Fruit fly (Drosophila melanogaster) whole organism, embryonic: ENCODE measurements around the gene CG9360.

ENCODE experiments used
- BEAF-32 ChIP-seq: fragments of 200-800 bp; sonication (Bioruptor generic); optimal IDR thresholded peaks from 3 replicates; lab custom pipeline; 2017; ENCODE audit warnings: missing biosample characterization, missing genetic modification characterization, mild to moderate bottlenecking, moderate library complexity, missing genetic modification reagents
- CG10654 ChIP-seq: fragments of 200-800 bp; sonication (Bioruptor generic); optimal IDR thresholded peaks from 2 replicates; lab custom pipeline; 2016; ENCODE audit warnings: missing biosample characterization, missing genetic modification characterization
- CG11093 ChIP-seq: fragments of 200-800 bp; sonication (Bioruptor generic); IDR thresholded peaks from 3 replicates; pipeline ENCODE4 v1.3.6; 2022; ENCODE audit warnings: missing biosample characterization, missing genetic modification characterization
- CG11247 ChIP-seq: fragments of 200-800 bp; sonication (Bioruptor generic); IDR thresholded peaks from 2 replicates; pipeline ENCODE4 v1.3.6; 2022; ENCODE audit warnings: missing biosample characterization, missing genetic modification characterization
- CG11723 ChIP-seq: fragments of 200-800 bp; sonication (Bioruptor generic); optimal IDR thresholded peaks from 2 replicates; lab custom pipeline; 2017; ENCODE audit warnings: missing biosample characterization, mild to moderate bottlenecking, missing genetic modification characterization
- CG13424 ChIP-seq: fragments of 200-800 bp; sonication (Bioruptor generic); optimal IDR thresholded peaks from 2 replicates; lab custom pipeline; 2019; ENCODE audit warnings: missing biosample characterization, mild to moderate bottlenecking, missing genetic modification characterization, moderate library complexity
- CG14710 ChIP-seq: fragments of 200-800 bp; sonication (Bioruptor generic); optimal IDR thresholded peaks from 3 replicates; lab custom pipeline; 2019; ENCODE audit warnings: missing biosample characterization, mild to moderate bottlenecking, missing genetic modification characterization, moderate library complexity
- CG14860 ChIP-seq: fragments of 200-800 bp; sonication (Bioruptor generic); IDR thresholded peaks from 3 replicates; pipeline ENCODE4 v1.3.6; 2022; ENCODE audit warnings: missing biosample characterization, missing genetic modification characterization; ENCODE audit not compliant: partially characterized antibody
- CG1603 ChIP-seq: fragments of 200-800 bp; sonication (Bioruptor generic); optimal IDR thresholded peaks from 2 replicates; lab custom pipeline; 2019; ENCODE audit warnings: missing biosample characterization, mild to moderate bottlenecking, missing genetic modification characterization, moderate library complexity
- CG17912 ChIP-seq: fragments of 200-800 bp; sonication (Bioruptor generic); optimal IDR thresholded peaks from 2 replicates; lab custom pipeline; 2018; ENCODE audit warnings: missing biosample characterization, mild to moderate bottlenecking, missing genetic modification characterization
- CG18011 ChIP-seq: fragments of 200-800 bp; sonication (Bioruptor generic); optimal IDR thresholded peaks from 2 replicates; lab custom pipeline; 2017; ENCODE audit warnings: missing biosample characterization, missing genetic modification characterization, mild to moderate bottlenecking, moderate library complexity, missing genotype
- CG18619 ChIP-seq: fragments of 200-800 bp; sonication (Bioruptor generic); optimal IDR thresholded peaks from 3 replicates; lab custom pipeline; 2017; ENCODE audit warnings: missing biosample characterization, mild to moderate bottlenecking, missing genetic modification characterization
- CG18764 ChIP-seq: fragments of 200-800 bp; sonication (Bioruptor generic); optimal IDR thresholded peaks from 3 replicates; lab custom pipeline; 2016; ENCODE audit warnings: missing biosample characterization, missing genetic modification characterization
- CG2678 ChIP-seq: fragments of 200-800 bp; sonication (Bioruptor generic); optimal IDR thresholded peaks from 3 replicates; lab custom pipeline; 2019; ENCODE audit warnings: missing biosample characterization, mild to moderate bottlenecking, missing genetic modification characterization, moderate library complexity
- CG32767 ChIP-seq: fragments of 200-800 bp; sonication (Bioruptor generic); IDR thresholded peaks from 2 replicates; pipeline ENCODE4 v1.3.6; 2022; ENCODE audit warnings: missing biosample characterization, missing genetic modification characterization
- CG5245 ChIP-seq: fragments of 200-800 bp; sonication (Bioruptor generic); optimal IDR thresholded peaks from 3 replicates; lab custom pipeline; 2016; ENCODE audit warnings: missing biosample characterization, missing genetic modification characterization
- CG6791 ChIP-seq: fragments of 200-800 bp; sonication (Bioruptor generic); IDR thresholded peaks from 3 replicates; pipeline ENCODE4 v1.3.6; 2022; ENCODE audit warnings: missing biosample characterization, missing genetic modification characterization; ENCODE audit not compliant: partially characterized antibody
- CTCF ChIP-seq: fragments of 200-800 bp; sonication (Bioruptor generic); optimal IDR thresholded peaks from 2 replicates; lab custom pipeline; 2017; ENCODE audit warnings: missing biosample characterization, mild to moderate bottlenecking, missing genetic modification characterization, moderate library complexity
- CoRest ChIP-seq: fragments of 200-800 bp; sonication (Bioruptor generic); optimal IDR thresholded peaks from 3 replicates; lab custom pipeline; 2018; ENCODE audit warnings: missing biosample characterization, mild to moderate bottlenecking, missing genetic modification characterization, moderate library complexity
- CrebB ChIP-seq: fragments of 200-800 bp; sonication (Bioruptor generic); optimal IDR thresholded peaks from 3 replicates; lab custom pipeline; 2018; ENCODE audit warnings: missing biosample characterization, mild to moderate bottlenecking, missing genetic modification characterization
- D19B ChIP-seq: fragments of 200-800 bp; sonication (Bioruptor generic); optimal IDR thresholded peaks from 2 replicates; lab custom pipeline; 2017; ENCODE audit warnings: missing biosample characterization, mild to moderate bottlenecking, missing genetic modification characterization
- Dek ChIP-seq: fragments of 200-800 bp; sonication (Bioruptor generic); optimal IDR thresholded peaks from 3 replicates; lab custom pipeline; 2019; ENCODE audit warnings: missing biosample characterization, mild to moderate bottlenecking, missing genetic modification characterization, moderate library complexity
- ERR ChIP-seq: fragments of 200-800 bp; sonication (Bioruptor generic); optimal IDR thresholded peaks from 2 replicates; lab custom pipeline; 2016; ENCODE audit warnings: missing biosample characterization, missing genetic modification characterization
- Eip74EF ChIP-seq, 2 experiments: fragments of 200-800 bp in 1 of 2; fragments of >200 bp in 1 of 2; sonication (Bioruptor generic) in 1 of 2; optimal IDR thresholded peaks; 2 replicates each; lab custom pipeline; 2017 to 2019; ENCODE audit warnings: missing biosample characterization in 2 of 2, missing genetic modification characterization in 2 of 2, mild to moderate bottlenecking in 1 of 2, moderate library complexity in 1 of 2
- Fer1 ChIP-seq: fragments of 200-800 bp; sonication (Bioruptor generic); optimal IDR thresholded peaks from 2 replicates; lab custom pipeline; 2017; ENCODE audit warnings: missing biosample characterization, mild to moderate bottlenecking, missing genetic modification characterization
- Max ChIP-seq: fragments of 200-800 bp; sonication (Bioruptor generic); optimal IDR thresholded peaks from 2 replicates; lab custom pipeline; 2016; ENCODE audit warnings: missing biosample characterization, mild to moderate bottlenecking, missing genetic modification characterization
- Mes4 ChIP-seq: fragments of 200-800 bp; sonication (Bioruptor generic); optimal IDR thresholded peaks from 2 replicates; lab custom pipeline; 2016; ENCODE audit warnings: missing biosample characterization, missing genetic modification characterization
- Myb ChIP-seq: fragments of 200-800 bp; sonication (Bioruptor generic); optimal IDR thresholded peaks from 2 replicates; lab custom pipeline; 2016; ENCODE audit warnings: missing biosample characterization, missing genetic modification characterization
- Neu2 ChIP-seq: fragments of 200-800 bp; sonication (Bioruptor generic); optimal IDR thresholded peaks from 3 replicates; lab custom pipeline; 2016; ENCODE audit warnings: missing biosample characterization, missing genetic modification characterization, borderline replicate concordance
- Nf-YA ChIP-seq: fragments of 200-800 bp; sonication (Bioruptor generic); IDR thresholded peaks from 2 replicates; pipeline ENCODE4 v1.3.6; 2022; ENCODE audit warnings: missing biosample characterization, missing genetic modification characterization
- NfI ChIP-seq: fragments of 200-800 bp; sonication (Bioruptor generic); optimal IDR thresholded peaks from 3 replicates; lab custom pipeline; 2018; ENCODE audit warnings: missing biosample characterization, mild to moderate bottlenecking, missing genetic modification characterization, moderate library complexity
- Oli ChIP-seq: fragments of 200-800 bp; sonication (Bioruptor generic); optimal IDR thresholded peaks from 2 replicates; lab custom pipeline; 2018; ENCODE audit warnings: missing biosample characterization, mild to moderate bottlenecking, missing genetic modification characterization, moderate library complexity
- Tbp ChIP-seq: fragments of >200 bp; optimal IDR thresholded peaks from 2 replicates; lab custom pipeline; 2018; ENCODE audit warnings: missing biosample characterization, missing genetic modification characterization
- Usf ChIP-seq: fragments of 200-800 bp; sonication (Bioruptor generic); optimal IDR thresholded peaks from 2 replicates; lab custom pipeline; 2017; ENCODE audit warnings: missing genotype, missing biosample characterization, missing genetic modification characterization
- cg ChIP-seq: fragments of 200-800 bp; sonication (Bioruptor generic); optimal IDR thresholded peaks from 3 replicates; lab custom pipeline; 2019; ENCODE audit warnings: missing biosample characterization, mild to moderate bottlenecking, missing genetic modification characterization, moderate library complexity
- chm ChIP-seq: fragments of 200-800 bp; sonication (Bioruptor generic); IDR thresholded peaks from 2 replicates; pipeline ENCODE4 v1.3.6; 2022; ENCODE audit warnings: missing biosample characterization, missing genetic modification characterization
- esg ChIP-seq: fragments of 200-800 bp; sonication (Bioruptor generic); conservative IDR thresholded peaks from 2 replicates; pipeline ENCODE4 v1.3.6; 2022; ENCODE audit warnings: missing biosample characterization, missing genetic modification characterization
- fd102C ChIP-seq: fragments of 200-800 bp; sonication (Bioruptor generic); optimal IDR thresholded peaks from 2 replicates; lab custom pipeline; 2018; ENCODE audit warnings: missing biosample characterization, mild to moderate bottlenecking, missing genetic modification characterization, moderate library complexity
- fru ChIP-seq: fragments of >200 bp; optimal IDR thresholded peaks from 2 replicates; lab custom pipeline; 2017
- grau ChIP-seq: fragments of 200-800 bp; optimal IDR thresholded peaks from 3 replicates; lab custom pipeline; 2019; ENCODE audit warnings: missing biosample characterization, mild to moderate bottlenecking, missing genetic modification characterization, moderate library complexity
- hth ChIP-seq: fragments of >200 bp; optimal IDR thresholded peaks from 2 replicates; lab custom pipeline; 2017; ENCODE audit warnings: inconsistent platforms
- inv ChIP-seq: fragments of 200-800 bp; sonication (Bioruptor generic); IDR thresholded peaks from 2 replicates; pipeline ENCODE4 v1.3.6; 2022; ENCODE audit warnings: missing biosample characterization, missing genetic modification characterization; ENCODE audit not compliant: partially characterized antibody
- mirr ChIP-seq: fragments of 200-800 bp; sonication (Bioruptor generic); optimal IDR thresholded peaks from 3 replicates; lab custom pipeline; 2018; ENCODE audit warnings: missing biosample characterization, mild to moderate bottlenecking, missing genetic modification characterization
- nom ChIP-seq: fragments of 200-800 bp; sonication (Bioruptor generic); optimal IDR thresholded peaks from 2 replicates; lab custom pipeline; 2017; ENCODE audit warnings: missing biosample characterization, missing genetic modification characterization, mild to moderate bottlenecking, moderate library complexity, missing genetic modification reagents
- odd ChIP-seq: fragments of 200-800 bp; sonication (Bioruptor generic); optimal IDR thresholded peaks from 2 replicates; lab custom pipeline; 2017; ENCODE audit warnings: missing biosample characterization, mild to moderate bottlenecking, missing genetic modification characterization
- pan ChIP-seq, 4 experiments: fragments of >200 bp in 3 of 4; fragments of 200-800 bp in 1 of 4; sonication (Bioruptor generic) in 1 of 4; optimal IDR thresholded peaks in 3 of 4; IDR thresholded peaks in 1 of 4; 2 replicates each; pipeline versions ENCODE4 v1.3.6 to Lab custom; 2017 to 2022; ENCODE audit warnings: missing biosample characterization in 2 of 4, missing genetic modification characterization in 2 of 4, mixed read lengths in 1 of 4
- pfk ChIP-seq: fragments of 200-800 bp; sonication (Bioruptor generic); optimal IDR thresholded peaks from 2 replicates; lab custom pipeline; 2018; ENCODE audit warnings: missing biosample characterization, mild to moderate bottlenecking, missing genetic modification characterization, moderate library complexity
- twi ChIP-seq: fragments of 200-800 bp; optimal IDR thresholded peaks from 2 replicates; lab custom pipeline; 2019; ENCODE audit warnings: missing biosample characterization, mild to moderate bottlenecking, missing genetic modification characterization, moderate library complexity
- yki ChIP-seq: fragments of >200 bp; optimal IDR thresholded peaks from 3 replicates; lab custom pipeline; 2018

The CG9360 gene

DNA sequence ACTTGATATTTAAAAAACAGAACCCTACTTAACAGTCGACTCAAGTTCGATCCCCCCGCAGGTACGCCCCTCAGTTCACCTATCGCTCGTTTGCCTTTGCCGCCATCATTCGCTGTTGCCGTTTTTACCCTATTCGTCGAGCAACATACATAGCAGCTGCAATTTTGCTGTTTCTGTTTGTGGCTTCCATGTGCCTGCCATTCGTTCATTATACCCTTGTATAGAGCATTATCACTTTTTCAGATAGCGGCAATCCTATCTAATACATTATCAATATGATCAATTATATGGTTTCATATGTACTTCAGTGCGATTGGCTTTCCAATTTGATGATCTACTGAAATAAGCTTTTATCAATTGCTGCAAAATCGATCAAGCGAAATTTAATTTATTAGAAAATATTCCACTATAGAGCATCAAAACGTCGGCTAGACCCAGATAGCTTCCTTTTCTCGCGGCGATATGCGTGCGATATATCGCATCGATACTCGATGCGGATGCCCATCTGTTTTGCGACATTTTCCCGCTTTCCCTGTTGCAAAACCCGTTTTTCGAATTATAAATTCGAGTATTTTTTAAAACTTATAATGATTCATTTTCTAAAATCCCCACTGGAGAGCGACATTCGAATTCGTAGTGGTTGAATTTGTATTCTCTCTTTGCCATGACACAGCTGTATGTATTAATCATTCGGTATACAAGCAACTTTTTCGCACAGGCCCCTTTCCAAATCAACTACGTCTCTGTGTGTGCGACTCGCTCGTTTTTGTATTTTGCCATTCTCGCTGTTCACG lies 48.3 kb downstream of the CG9360 start (continued):
- TF ChIP-seq CG13424 = peak; percentile 89
- TF ChIP-seq Fer1 (GFP tag; lab: Kevin White, UChicago) = peak; percentile 88
- TF ChIP-seq Max (GFP tag; lab: Kevin White, UChicago) = peak; percentile 88
- TF ChIP-seq CG10654 (GFP tag; lab: Kevin White, UChicago) = peak; percentile 76
- TF ChIP-seq odd (GFP tag; lab: Kevin White, UChicago) = peak; percentile 90
- TF ChIP-seq NfI (GFP tag; lab: Kevin White, UChicago) = peak; percentile 80
- no peak for TF ChIP-seq Nf-YA (GFP tag; lab: Robert Waterston, UW)
- peak; percentile 75 for TF ChIP-seq Myb (GFP tag; lab: Kevin White, UChicago)
- TF ChIP-seq CG18764 (GFP tag; lab: Kevin White, UChicago) = peak; percentile 50
- TF ChIP-seq ERR (GFP tag; lab: Kevin White, UChicago) = peak; percentile 84
- peak; percentile 83 for TF ChIP-seq Usf (GFP tag; lab: Kevin White, UChicago)
- TF ChIP-seq CG2678 = peak; percentile 93
- no peak for TF ChIP-seq pan (optimal IDR thresholded peaks at IDR 0.05; lab: Kevin White, UChicago)
- peak in 1 of 2 experiments; percentile 73 for TF ChIP-seq pan (GFP tag; optimal IDR thresholded peaks at IDR 0.05 in 1 of 2, IDR thresholded peaks at IDR 0.05 in 1 of 2)
- peak; percentile 72 for TF ChIP-seq CG6791 (GFP tag; lab: Robert Waterston, UW)
- peak; percentile 90 for TF ChIP-seq CG32767 (GFP tag; lab: Robert Waterston, UW)
- TF ChIP-seq chm (GFP tag; lab: Robert Waterston, UW) = peak; percentile 54
- peak; percentile 71 for TF ChIP-seq CG11723 (GFP tag; lab: Kevin White, UChicago)
- TF ChIP-seq Dek (tag; lab: Kevin White, UChicago) = peak; percentile 81
- TF ChIP-seq CG11093 (GFP tag; lab: Robert Waterston, UW) = peak; percentile 76; the same call in 2 of the 3 replicates

DNA sequence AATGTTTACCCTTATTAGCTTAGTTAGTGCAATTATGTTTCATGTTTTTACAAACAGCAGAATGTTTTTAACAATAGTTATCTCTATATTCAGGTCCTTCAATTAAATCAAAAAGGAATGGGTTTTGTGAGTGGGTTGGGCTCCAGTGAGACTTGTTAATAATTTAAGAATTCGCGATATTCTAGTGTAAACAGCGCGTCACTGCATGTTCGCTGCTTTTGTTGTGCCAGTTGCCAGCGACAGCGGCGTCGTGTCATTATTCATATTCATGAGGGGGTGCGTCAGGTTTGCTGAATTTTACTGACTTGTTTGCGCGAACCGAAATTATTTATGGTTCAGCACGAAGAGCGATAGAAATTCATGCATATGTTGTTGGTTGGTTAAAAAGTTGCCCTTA lies 49.1 kb downstream of the CG9360 start, which contains the start of gene Amun:
TSS of gene Amun (minus strand) at position 303 of the 397 bp plus-strand sequence.
- no peak for TF ChIP-seq CG5245 (GFP tag; lab: Kevin White, UChicago)
- TF ChIP-seq CrebB = no peak
- TF ChIP-seq Tbp (GFP tag; lab: Kevin White, UChicago) = no peak
- no peak for TF ChIP-seq CoRest
- TF ChIP-seq Eip74EF (GFP tag; optimal IDR thresholded peaks at IDR 0.05; lab: Kevin White, UChicago) = no peak
- no peak for TF ChIP-seq CTCF (GFP tag; lab: Kevin White, UChicago)
- TF ChIP-seq CG11247 (GFP tag; lab: Robert Waterston, UW) = peak; percentile 39; the same call in 1 of the 2 replicates
- TF ChIP-seq CG18619 (GFP tag; lab: Kevin White, UChicago) = no peak
- no peak for TF ChIP-seq fd102C
- no peak for TF ChIP-seq mirr (GFP tag; lab: Kevin White, UChicago)
- no peak for TF ChIP-seq pfk (GFP tag; lab: Kevin White, UChicago)
- no peak for TF ChIP-seq D19B (GFP tag; lab: Kevin White, UChicago)
- TF ChIP-seq CG1603 (tag; lab: Kevin White, UChicago) = no peak
- no peak for TF ChIP-seq nom (GFP tag; lab: Kevin White, UChicago)
- no peak for TF ChIP-seq CG14710 (tag; lab: Kevin White, UChicago)
- no peak for TF ChIP-seq cg
- no peak for TF ChIP-seq Mes4
- no peak for TF ChIP-seq grau (tag; lab: Kevin White, UChicago)
- TF ChIP-seq inv (GFP tag; lab: Robert Waterston, UW) = no peak
- no peak for TF ChIP-seq Oli (tag; lab: Kevin White, UChicago)
- no peak for TF ChIP-seq esg (GFP tag; lab: Robert Waterston, UW)
- TF ChIP-seq CG17912 = no peak
- TF ChIP-seq CG14860 = no peak
- TF ChIP-seq yki (lab: Kevin White, UChicago) = no peak
- TF ChIP-seq Neu2 (GFP tag; lab: Kevin White, UChicago) = no peak
- no peak for TF ChIP-seq twi (tag; lab: Kevin White, UChicago)
- no peak for TF ChIP-seq hth (lab: Kevin White, UChicago)
- no peak for TF ChIP-seq CG18011 (GFP tag; lab: Kevin White, UChicago)
- no peak for TF ChIP-seq BEAF-32
- TF ChIP-seq fru (lab: Kevin White, UChicago) = no peak
